Fruit fly (Drosophila melanogaster) whole organism, adult: ENCODE results near the gene Tektin-C.

ENCODE experiments used
- CG12768 ChIP-seq: fragments of 200-800 bp; sonication (Bioruptor generic); optimal IDR thresholded peaks from 2 replicates; lab custom pipeline; 2017; ENCODE audit warnings: missing biosample characterization, missing genetic modification characterization, mild to moderate bottlenecking, moderate library complexity, missing genetic modification reagents
- CG33017 ChIP-seq: fragments of 200-800 bp; sonication (Bioruptor generic); optimal IDR thresholded peaks from 2 replicates; lab custom pipeline; 2018; ENCODE audit warnings: missing biosample characterization, mild to moderate bottlenecking, missing genetic modification characterization, moderate library complexity
- Crg-1 ChIP-seq: fragments of 200-800 bp; sonication (Bioruptor generic); optimal IDR thresholded peaks from 2 replicates; lab custom pipeline; 2016; ENCODE audit warnings: missing biosample characterization, missing genetic modification characterization
- cic ChIP-seq: fragments of 200-800 bp; sonication (Bioruptor generic); optimal IDR thresholded peaks from 2 replicates; lab custom pipeline; 2017; ENCODE audit warnings: missing biosample characterization, mild to moderate bottlenecking, missing genetic modification characterization, moderate library complexity
- cnc ChIP-seq, 2 experiments: fragments of >200 bp; optimal IDR thresholded peaks; 2 replicates each; lab custom pipeline; 2017
- kay ChIP-seq: fragments of 200-800 bp; sonication (Bioruptor generic); peaks from one replicate; lab custom pipeline; 2016; ENCODE audit warnings: missing biosample characterization, missing genetic modification characterization, borderline replicate concordance

- TF ChIP-seq CG33017 (tag; lab: Kevin White, UChicago) (no peak), cnc (optimal IDR thresholded peaks at IDR 0.05; lab: Kevin White, UChicago) (no peak), Crg-1 (GFP tag; lab: Kevin White, UChicago) (no peak), cic (GFP tag; lab: Kevin White, UChicago) (no peak), CG12768 (GFP tag; lab: Kevin White, UChicago) (no peak), kay (GFP tag; lab: Kevin White, UChicago) (no peak)
Measured at dm6 chr3L:5843895-5844576, 47.7 kb upstream of the Tektin-C start.
